Worm (Caenorhabditis elegans) whole organism, L4 larva: Measurements from ENCODE around the gene F36A4.1.

Source experiments
- spr-1 ChIP-seq: sonication (generic microtip); optimal IDR thresholded peaks from 2 replicates; lab custom pipeline; 2016; ENCODE audit warnings: mild to moderate bottlenecking, missing genetic modification characterization, missing compliant biosample characterization
- ztf-7 ChIP-seq: fragments of 150-350 bp; optimal IDR thresholded peaks from 2 replicates; lab custom pipeline; 2014; ENCODE audit warnings: missing biosample characterization, missing genetic modification characterization

- TF ChIP-seq ztf-7 (tag; lab: Kevin White, UChicago) (no peak), spr-1 (tag; lab: Kevin White, UChicago) (no peak)
These were observed 28.3 kb upstream of the F36A4.1 start for ce11 chrIV:4243830-4244406.
